Fruit fly (Drosophila melanogaster): ENCODE data around the gene CG7201.
A peak's percentile ranks its signal among the peaks of the same experiment; 100 is the strongest.

The CG7201 gene

dm6 chr3L:8296941-8297340 lies 1.8 kb upstream of the CG7201 start, which contains the start of gene Rab19 (continued):
- no peak for TF ChIP-seq Neu2 (GFP tag; optimal IDR thresholded peaks at IDR 0.05; ENCODE audit: borderline replicate concordance)
- no peak for TF ChIP-seq CG15011 (GFP tag; optimal IDR thresholded peaks at IDR 0.05)
- no peak for TF ChIP-seq CG4820 (GFP tag; optimal IDR thresholded peaks at IDR 0.05)
- no peak for TF ChIP-seq CG31441 (GFP tag; IDR thresholded peaks at IDR 0.05)
- no peak for TF ChIP-seq twi (tag; optimal IDR thresholded peaks at IDR 0.05)
- TF ChIP-seq sens-2 (GFP tag; IDR thresholded peaks at IDR 0.05) = no peak
- TF ChIP-seq exex (tag; optimal IDR thresholded peaks at IDR 0.05) = no peak
- TF ChIP-seq MESR4 (GFP tag; optimal IDR thresholded peaks at IDR 0.05) = peak; percentile 72
- no peak for TF ChIP-seq org-1 (GFP tag; optimal IDR thresholded peaks at IDR 0.05)
- TF ChIP-seq fru (optimal IDR thresholded peaks at IDR 0.05) = no peak
- no peak for TF ChIP-seq CG9797 (GFP tag; optimal IDR thresholded peaks at IDR 0.05)
- no peak for TF ChIP-seq run (tag; optimal IDR thresholded peaks at IDR 0.05)
- TF ChIP-seq pita (GFP tag; optimal IDR thresholded peaks at IDR 0.05) = no peak
- peak; percentile 77 for TF ChIP-seq gsb-n (tag; optimal IDR thresholded peaks at IDR 0.05)
- no peak for TF ChIP-seq Hsf (GFP tag; optimal IDR thresholded peaks at IDR 0.05)
- no peak for TF ChIP-seq sd (tag; optimal IDR thresholded peaks at IDR 0.05)
- no peak for TF ChIP-seq Trl (optimal IDR thresholded peaks at IDR 0.05)
- TF ChIP-seq Trl (GFP tag; optimal IDR thresholded peaks at IDR 0.05) = no peak
- TF ChIP-seq rib (GFP tag; IDR thresholded peaks at IDR 0.05) = no peak
- no peak for TF ChIP-seq Rx (GFP tag; IDR thresholded peaks at IDR 0.05)
- TF ChIP-seq CG6654 (GFP tag; optimal IDR thresholded peaks at IDR 0.05) = no peak
- no peak for TF ChIP-seq Aef1 (GFP tag; IDR thresholded peaks at IDR 0.05)
- no peak for TF ChIP-seq eyg (GFP tag; optimal IDR thresholded peaks at IDR 0.05)
- TF ChIP-seq slp2 (GFP tag; optimal IDR thresholded peaks at IDR 0.05) = no peak
- TF ChIP-seq Ravus (GFP tag; IDR thresholded peaks at IDR 0.05) = no peak
- no peak for TF ChIP-seq CkIIα-i1 (GFP tag; IDR thresholded peaks at IDR 0.05)
- TF ChIP-seq Ets97D (GFP tag; optimal IDR thresholded peaks at IDR 0.05) = peak; percentile 3
- no peak for TF ChIP-seq her (GFP tag; optimal IDR thresholded peaks at IDR 0.05)
- TF ChIP-seq Lhr (GFP tag; optimal IDR thresholded peaks at IDR 0.05) = no peak
- peak; percentile 72; the same call in 2 of the 3 replicates for TF ChIP-seq Opbp (GFP tag; IDR thresholded peaks at IDR 0.05; ENCODE audit: partially characterized antibody)
- TF ChIP-seq ftz-f1 (GFP tag; optimal IDR thresholded peaks at IDR 0.05) = no peak
- TF ChIP-seq CG14441 (GFP tag; IDR thresholded peaks at IDR 0.05) = no peak
- no peak for TF ChIP-seq CG4424 (GFP tag; optimal IDR thresholded peaks at IDR 0.05)
- TF ChIP-seq ken (GFP tag; IDR thresholded peaks at IDR 0.05) = no peak
- TF ChIP-seq Nf-YC (tag; optimal IDR thresholded peaks at IDR 0.05) = no peak
- no peak for TF ChIP-seq CG11695 (GFP tag; IDR thresholded peaks at IDR 0.05)
- TF ChIP-seq vnd (GFP tag; IDR thresholded peaks at IDR 0.05; ENCODE audit: partially characterized antibody) = peak; percentile 85
- no peak for TF ChIP-seq NK7.1 (GFP tag; optimal IDR thresholded peaks at IDR 0.05)
- no peak for TF ChIP-seq CTCF (GFP tag; optimal IDR thresholded peaks at IDR 0.05)
- no peak for TF ChIP-seq CG30403 (GFP tag; optimal IDR thresholded peaks at IDR 0.05)
- TF ChIP-seq HmgZ (tag; optimal IDR thresholded peaks at IDR 0.05) = peak; percentile 27
- TF ChIP-seq nom (GFP tag; optimal IDR thresholded peaks at IDR 0.05) = no peak
- TF ChIP-seq Dek (tag; optimal IDR thresholded peaks at IDR 0.05) = no peak
- no peak for TF ChIP-seq Deaf1 (tag; optimal IDR thresholded peaks at IDR 0.05)
- TF ChIP-seq CG18599 (GFP tag; optimal IDR thresholded peaks at IDR 0.05) = no peak
- no peak for TF ChIP-seq dpn (GFP tag; optimal IDR thresholded peaks at IDR 0.05)
- TF ChIP-seq toy (GFP tag; IDR thresholded peaks at IDR 0.05) = no peak
- TF ChIP-seq tll (GFP tag; optimal IDR thresholded peaks at IDR 0.05) = peak in 1 of 2 experiments; percentile 18
- no peak for TF ChIP-seq CG14050 (GFP tag; IDR thresholded peaks at IDR 0.05)
- TF ChIP-seq dmrt11E (tag; optimal IDR thresholded peaks at IDR 0.05) = no peak
- no peak for TF ChIP-seq tgo (GFP tag; IDR thresholded peaks at IDR 0.05)
- TF ChIP-seq z (GFP tag; IDR thresholded peaks at IDR 0.05) = no peak
- no peak for TF ChIP-seq so (GFP tag; IDR thresholded peaks at IDR 0.05)
- peak; percentile 89 for TF ChIP-seq tna (GFP tag; IDR thresholded peaks at IDR 0.05; ENCODE audit: partially characterized antibody)

Data from whole organism, embryonic.